Fruit fly (Drosophila melanogaster): ENCODE data around the gene CG11368.
A peak's percentile ranks its signal among the peaks of the same experiment; 100 is the strongest.

The CG11368 gene

dm6 chrX:7425643-7426042, 26.4 kb upstream of the CG11368 start, which contains the start of gene CG32726:
Gene CG32726 (minus strand): TSS chrX:7425743.
- no peak for TF ChIP-seq kay (GFP tag; ENCODE audit: borderline replicate concordance)
- TF ChIP-seq CG5204 (GFP tag; optimal IDR thresholded peaks at IDR 0.05), result no peak
- TF ChIP-seq Clk (GFP tag; optimal IDR thresholded peaks at IDR 0.05), result no peak
- TF ChIP-seq CG12768 (GFP tag; optimal IDR thresholded peaks at IDR 0.05), result no peak
- TF ChIP-seq CG1620 (GFP tag; optimal IDR thresholded peaks at IDR 0.05), result no peak
- TF ChIP-seq CG7101 (tag; optimal IDR thresholded peaks at IDR 0.05), result no peak

- no peak for TF ChIP-seq CG14711 (tag; optimal IDR thresholded peaks at IDR 0.05)
- TF ChIP-seq cic (GFP tag; optimal IDR thresholded peaks at IDR 0.05), result no peak
- no peak for TF ChIP-seq Clk (GFP tag; optimal IDR thresholded peaks at IDR 0.05)
- no peak for TF ChIP-seq toe (GFP tag; optimal IDR thresholded peaks at IDR 0.05)
- TF ChIP-seq CG33017 (tag; optimal IDR thresholded peaks at IDR 0.05), result no peak
- TF ChIP-seq CG11617 (GFP tag; optimal IDR thresholded peaks at IDR 0.05), result no peak
- TF ChIP-seq CG5204 (GFP tag; optimal IDR thresholded peaks at IDR 0.05), result no peak
- no peak for TF ChIP-seq CG12768 (GFP tag; optimal IDR thresholded peaks at IDR 0.05)
- no peak for TF ChIP-seq Mnt (GFP tag; optimal IDR thresholded peaks at IDR 0.05)
- no peak for TF ChIP-seq CG7045 (GFP tag; optimal IDR thresholded peaks at IDR 0.05)
- TF ChIP-seq bab1 (GFP tag; optimal IDR thresholded peaks at IDR 0.05), result no peak
Observed at dm6 chrX:7432393-7432792, 19.6 kb upstream of the CG11368 start.

dm6 chrX:7445023-7445422, 7.0 kb upstream of the CG11368 start:
- TF ChIP-seq CG33017 (tag; optimal IDR thresholded peaks at IDR 0.05), result no peak
- TF ChIP-seq CG11617 (GFP tag; optimal IDR thresholded peaks at IDR 0.05), result no peak
- no peak for TF ChIP-seq CG12768 (GFP tag; optimal IDR thresholded peaks at IDR 0.05)
- no peak for TF ChIP-seq bab1 (GFP tag; optimal IDR thresholded peaks at IDR 0.05)
- TF ChIP-seq pad (GFP tag; optimal IDR thresholded peaks at IDR 0.05), result peak; percentile 76
- no peak for TF ChIP-seq tj (GFP tag; optimal IDR thresholded peaks at IDR 0.05)

dm6 chrX:7453236-7453635, 1.2 kb downstream of the CG11368 start, which contains the start of gene CG43198:
Gene CG43198 (minus strand): TSS chrX:7453336.
- TF ChIP-seq Hr96 (GFP tag; optimal IDR thresholded peaks at IDR 0.05) (no peak), Mnt (GFP tag; optimal IDR thresholded peaks at IDR 0.05) (no peak), pad (GFP tag; optimal IDR thresholded peaks at IDR 0.05) (no peak), kay (GFP tag; ENCODE audit: borderline replicate concordance) (no peak), CG7101 (tag; optimal IDR thresholded peaks at IDR 0.05) (no peak), toe (GFP tag; optimal IDR thresholded peaks at IDR 0.05) (no peak), CG11617 (GFP tag; optimal IDR thresholded peaks at IDR 0.05) (no peak), Clk (GFP tag; optimal IDR thresholded peaks at IDR 0.05) (no peak), CG14711 (tag; optimal IDR thresholded peaks at IDR 0.05) (no peak), CG7045 (GFP tag; optimal IDR thresholded peaks at IDR 0.05) (no peak)

- TF ChIP-seq CG7045 (GFP tag; optimal IDR thresholded peaks at IDR 0.05) (no peak), CG12768 (GFP tag; optimal IDR thresholded peaks at IDR 0.05) (no peak), tj (GFP tag; optimal IDR thresholded peaks at IDR 0.05) (no peak), Hr96 (GFP tag; optimal IDR thresholded peaks at IDR 0.05) (no peak), Clk (GFP tag; optimal IDR thresholded peaks at IDR 0.05) (no peak), pad (GFP tag; optimal IDR thresholded peaks at IDR 0.05) (no peak), ovo (GFP tag; optimal IDR thresholded peaks at IDR 0.05) (no peak), CG33017 (tag; optimal IDR thresholded peaks at IDR 0.05) (no peak), Mnt (GFP tag; optimal IDR thresholded peaks at IDR 0.05) (no peak), toe (GFP tag; optimal IDR thresholded peaks at IDR 0.05) (no peak), CG14711 (tag; optimal IDR thresholded peaks at IDR 0.05) (no peak), CG5204 (GFP tag; optimal IDR thresholded peaks at IDR 0.05) (no peak), cic (GFP tag; optimal IDR thresholded peaks at IDR 0.05) (no peak), CG11617 (GFP tag; optimal IDR thresholded peaks at IDR 0.05) (no peak), Crg-1 (GFP tag; optimal IDR thresholded peaks at IDR 0.05) (no peak)
Observed at dm6 chrX:7462089-7462488, 10.1 kb downstream of the CG11368 start.

dm6 chrX:7466328-7466727, 14.3 kb downstream of the CG11368 start:
- TF ChIP-seq pad (GFP tag; optimal IDR thresholded peaks at IDR 0.05), result no peak
- no peak for TF ChIP-seq cic (GFP tag; optimal IDR thresholded peaks at IDR 0.05)
- no peak for TF ChIP-seq CG1620 (GFP tag; optimal IDR thresholded peaks at IDR 0.05)
- no peak for TF ChIP-seq ovo (GFP tag; optimal IDR thresholded peaks at IDR 0.05)
- no peak for TF ChIP-seq Mnt (GFP tag; optimal IDR thresholded peaks at IDR 0.05)
- no peak for TF ChIP-seq bab1 (GFP tag; optimal IDR thresholded peaks at IDR 0.05)
- TF ChIP-seq CG7101 (tag; optimal IDR thresholded peaks at IDR 0.05), result no peak
- TF ChIP-seq toe (GFP tag; optimal IDR thresholded peaks at IDR 0.05), result no peak
- TF ChIP-seq kay (GFP tag; ENCODE audit: borderline replicate concordance), result no peak
- no peak for TF ChIP-seq CG14711 (tag; optimal IDR thresholded peaks at IDR 0.05)
- no peak for TF ChIP-seq Clk (GFP tag; optimal IDR thresholded peaks at IDR 0.05)
- no peak for TF ChIP-seq Crg-1 (GFP tag; optimal IDR thresholded peaks at IDR 0.05)

dm6 chrX:7475204-7475759, 23.3 kb downstream of the CG11368 start:
- TF ChIP-seq pad (GFP tag; optimal IDR thresholded peaks at IDR 0.05) (no peak), Clk (GFP tag; optimal IDR thresholded peaks at IDR 0.05) (no peak), toe (GFP tag; optimal IDR thresholded peaks at IDR 0.05) (no peak), cic (GFP tag; optimal IDR thresholded peaks at IDR 0.05) (no peak), ovo (GFP tag; optimal IDR thresholded peaks at IDR 0.05) (no peak), CG33017 (tag; optimal IDR thresholded peaks at IDR 0.05) (no peak), CG12768 (GFP tag; optimal IDR thresholded peaks at IDR 0.05) (no peak), Crg-1 (GFP tag; optimal IDR thresholded peaks at IDR 0.05) (no peak), CG7045 (GFP tag; optimal IDR thresholded peaks at IDR 0.05) (no peak), cnc (optimal IDR thresholded peaks at IDR 0.05) (no peak), Mnt (GFP tag; optimal IDR thresholded peaks at IDR 0.05) (no peak), tj (GFP tag; optimal IDR thresholded peaks at IDR 0.05) (no peak)
